Fruit fly (Drosophila melanogaster) whole organism, embryonic: ENCODE data around the gene WDR79.
A peak's percentile ranks its signal among the peaks of the same experiment; 100 is the strongest.

ENCODE experiments used
- Blimp-1 ChIP-seq: fragments of 200-800 bp; sonication (Bioruptor generic); optimal IDR thresholded peaks from 3 replicates; lab custom pipeline; 2018; ENCODE audit warnings: missing biosample characterization, missing genetic modification characterization, mild to moderate bottlenecking, moderate library complexity, missing genetic modification reagents
- CG10366 ChIP-seq: fragments of 200-800 bp; sonication (Bioruptor generic); IDR thresholded peaks from 2 replicates; pipeline ENCODE4 v1.3.6; 2022; ENCODE audit warnings: missing biosample characterization, missing genetic modification characterization
- CG10543 ChIP-seq: fragments of 200-800 bp; sonication (Bioruptor generic); optimal IDR thresholded peaks from 3 replicates; lab custom pipeline; 2017; ENCODE audit warnings: missing biosample characterization, mild to moderate bottlenecking, missing genetic modification characterization, moderate library complexity
- CG11093 ChIP-seq: fragments of 200-800 bp; sonication (Bioruptor generic); IDR thresholded peaks from 3 replicates; pipeline ENCODE4 v1.3.6; 2022; ENCODE audit warnings: missing biosample characterization, missing genetic modification characterization
- CG11723 ChIP-seq: fragments of 200-800 bp; sonication (Bioruptor generic); optimal IDR thresholded peaks from 2 replicates; lab custom pipeline; 2017; ENCODE audit warnings: missing biosample characterization, mild to moderate bottlenecking, missing genetic modification characterization
- CG12104 ChIP-seq: fragments of 200-800 bp; sonication (Bioruptor generic); optimal IDR thresholded peaks from 3 replicates; lab custom pipeline; 2016; ENCODE audit warnings: missing biosample characterization, missing genetic modification characterization
- CG15011 ChIP-seq: fragments of 200-800 bp; sonication (Bioruptor generic); optimal IDR thresholded peaks from 3 replicates; lab custom pipeline; 2018; ENCODE audit warnings: missing biosample characterization, mild to moderate bottlenecking, missing genetic modification characterization
- CG17328 ChIP-seq: fragments of 200-800 bp; sonication (Bioruptor generic); IDR thresholded peaks from 2 replicates; pipeline ENCODE4 v1.3.6; 2022; ENCODE audit warnings: missing biosample characterization, missing genetic modification characterization
- CG17385 ChIP-seq: fragments of 200-800 bp; sonication (Bioruptor generic); optimal IDR thresholded peaks from 3 replicates; lab custom pipeline; 2018; ENCODE audit warnings: missing biosample characterization, mild to moderate bottlenecking, missing genetic modification characterization
- CG1792 ChIP-seq: fragments of 200-800 bp; sonication (Bioruptor generic); optimal IDR thresholded peaks from 2 replicates; lab custom pipeline; 2016; ENCODE audit warnings: missing biosample characterization, missing genetic modification characterization
- CG3847 ChIP-seq: fragments of 200-800 bp; sonication (Bioruptor generic); IDR thresholded peaks from 2 replicates; pipeline ENCODE4 v1.3.6; 2022; ENCODE audit warnings: missing biosample characterization, missing genetic modification characterization
- CG3995 ChIP-seq: fragments of 200-800 bp; sonication (Bioruptor generic); optimal IDR thresholded peaks from 3 replicates; lab custom pipeline; 2016; ENCODE audit warnings: missing biosample characterization, missing genetic modification characterization
- CG4282 ChIP-seq: fragments of 200-800 bp; sonication (Bioruptor generic); optimal IDR thresholded peaks from 2 replicates; lab custom pipeline; 2016; ENCODE audit warnings: missing biosample characterization, missing genetic modification characterization
- CG43689 ChIP-seq: fragments of 200-800 bp; sonication (Bioruptor generic); IDR thresholded peaks from 2 replicates; pipeline ENCODE4 v1.3.6; 2022; ENCODE audit warnings: missing biosample characterization, missing genetic modification characterization
- CG5180 ChIP-seq: fragments of 200-800 bp; sonication (Bioruptor generic); optimal IDR thresholded peaks from 3 replicates; lab custom pipeline; 2017; ENCODE audit warnings: missing biosample characterization, missing genetic modification characterization, mild to moderate bottlenecking, moderate library complexity, missing genetic modification reagents
- CG6254 ChIP-seq: fragments of 200-800 bp; sonication (Bioruptor generic); optimal IDR thresholded peaks from 3 replicates; lab custom pipeline; 2017; ENCODE audit warnings: mild to moderate bottlenecking, missing biosample characterization, missing genetic modification reagents, missing genetic modification characterization
- CG7357 ChIP-seq: fragments of 200-800 bp; sonication (Bioruptor generic); IDR thresholded peaks from 3 replicates; pipeline ENCODE4 v1.3.6; 2022; ENCODE audit warnings: missing biosample characterization, missing genetic modification characterization
- CG8765 ChIP-seq: fragments of 200-800 bp; sonication (Bioruptor generic); IDR thresholded peaks from 2 replicates; pipeline ENCODE4 v1.3.6; 2022; ENCODE audit warnings: missing biosample characterization, missing genetic modification characterization
- D ChIP-seq, 2 experiments: fragments of 200-800 bp in 1 of 2; fragments of >200 bp in 1 of 2; sonication (Bioruptor generic) in 1 of 2; optimal IDR thresholded peaks; 2 replicates in 1 of 2; 3 replicates in 1 of 2; lab custom pipeline; 2017; ENCODE audit warnings: mild to moderate bottlenecking in 1 of 2, missing biosample characterization in 1 of 2, missing genetic modification characterization in 1 of 2, missing genetic modification reagents in 1 of 2
- Deaf1 ChIP-seq: fragments of 200-800 bp; optimal IDR thresholded peaks from 3 replicates; lab custom pipeline; 2019; ENCODE audit warnings: missing biosample characterization, mild to moderate bottlenecking, missing genetic modification characterization, moderate library complexity
- Dll ChIP-seq: fragments of 200-800 bp; sonication (Bioruptor generic); IDR thresholded peaks from 4 replicates; pipeline ENCODE4 v1.3.6; 2022; ENCODE audit warnings: missing biosample characterization, missing genetic modification characterization; ENCODE audit not compliant: partially characterized antibody
- ERR ChIP-seq: fragments of 200-800 bp; sonication (Bioruptor generic); optimal IDR thresholded peaks from 2 replicates; lab custom pipeline; 2016; ENCODE audit warnings: missing biosample characterization, missing genetic modification characterization
- Elba2 ChIP-seq: fragments of 200-800 bp; sonication (Bioruptor generic); optimal IDR thresholded peaks from 3 replicates; lab custom pipeline; 2016; ENCODE audit warnings: missing biosample characterization, missing genetic modification characterization
- Kr ChIP-seq: fragments of 200-800 bp; sonication (Bioruptor generic); optimal IDR thresholded peaks from 2 replicates; lab custom pipeline; 2017; ENCODE audit warnings: missing biosample characterization, mild to moderate bottlenecking, missing genetic modification characterization
- Max ChIP-seq: fragments of 200-800 bp; sonication (Bioruptor generic); optimal IDR thresholded peaks from 2 replicates; lab custom pipeline; 2016; ENCODE audit warnings: missing biosample characterization, mild to moderate bottlenecking, missing genetic modification characterization
- NC2β ChIP-seq: fragments of 200-800 bp; sonication (Bioruptor generic); optimal IDR thresholded peaks from 2 replicates; lab custom pipeline; 2016; ENCODE audit warnings: missing biosample characterization, missing genetic modification characterization
- Stat92E ChIP-seq, 3 experiments: fragments of >200 bp in 2 of 3; fragments of 200-800 bp in 1 of 3; sonication (Bioruptor generic) in 1 of 3; optimal IDR thresholded peaks; 2 replicates each; lab custom pipeline; 2017 to 2019; ENCODE audit warnings: missing biosample characterization in 3 of 3, missing genetic modification characterization in 3 of 3, mild to moderate bottlenecking in 1 of 3, moderate library complexity in 1 of 3
- Tbp ChIP-seq: fragments of >200 bp; optimal IDR thresholded peaks from 2 replicates; lab custom pipeline; 2018; ENCODE audit warnings: missing biosample characterization, missing genetic modification characterization
- ab ChIP-seq: fragments of 200-800 bp; sonication (Bioruptor generic); optimal IDR thresholded peaks from 2 replicates; lab custom pipeline; 2016; ENCODE audit warnings: missing biosample characterization, missing genetic modification characterization
- abd-A ChIP-seq: fragments of 200-800 bp; sonication (Bioruptor generic); optimal IDR thresholded peaks from 3 replicates; lab custom pipeline; 2019; ENCODE audit warnings: missing biosample characterization, mild to moderate bottlenecking, missing genetic modification characterization, moderate library complexity
- bbx ChIP-seq: fragments of 200-800 bp; sonication (Bioruptor generic); IDR thresholded peaks from 2 replicates; pipeline ENCODE4 v1.3.6; 2022; ENCODE audit warnings: missing biosample characterization, missing genetic modification characterization; ENCODE audit not compliant: partially characterized antibody
- croc ChIP-seq: fragments of 200-800 bp; sonication (Bioruptor generic); conservative IDR thresholded peaks from 3 replicates; pipeline ENCODE4 v1.3.6; 2022; ENCODE audit warnings: missing biosample characterization, missing genetic modification characterization
- crp ChIP-seq, 2 experiments: fragments of 200-800 bp; sonication (Bioruptor generic); optimal IDR thresholded peaks; 2 replicates in 1 of 2; 3 replicates in 1 of 2; lab custom pipeline; 2017; ENCODE audit warnings: missing biosample characterization in 2 of 2, missing genetic modification characterization in 2 of 2, mild to moderate bottlenecking in 1 of 2, moderate library complexity in 1 of 2
- da ChIP-seq: fragments of 200-800 bp; sonication (Bioruptor generic); optimal IDR thresholded peaks from 2 replicates; lab custom pipeline; 2016; ENCODE audit warnings: missing biosample characterization, missing genetic modification characterization
- dmrt11E ChIP-seq: fragments of 200-800 bp; sonication (Bioruptor generic); optimal IDR thresholded peaks from 3 replicates; lab custom pipeline; 2018; ENCODE audit warnings: missing biosample characterization, mild to moderate bottlenecking, missing genetic modification characterization, moderate library complexity
- fd96Cb ChIP-seq: fragments of 200-800 bp; sonication (Bioruptor generic); optimal IDR thresholded peaks from 2 replicates; lab custom pipeline; 2018; ENCODE audit warnings: missing biosample characterization, mild to moderate bottlenecking, missing genetic modification characterization, moderate library complexity
- ftz-f1 ChIP-seq: fragments of 200-800 bp; sonication (Bioruptor generic); optimal IDR thresholded peaks from 2 replicates; lab custom pipeline; 2016; ENCODE audit warnings: missing biosample characterization, missing genetic modification characterization
- gcm ChIP-seq: fragments of 200-800 bp; sonication (Bioruptor generic); optimal IDR thresholded peaks from 2 replicates; lab custom pipeline; 2019; ENCODE audit warnings: missing biosample characterization, mild to moderate bottlenecking, missing genetic modification characterization, moderate library complexity
- gsb-n ChIP-seq: fragments of 200-800 bp; sonication (Bioruptor generic); optimal IDR thresholded peaks from 3 replicates; lab custom pipeline; 2018; ENCODE audit warnings: missing biosample characterization, mild to moderate bottlenecking, missing genetic modification characterization
- hbn ChIP-seq: fragments of 200-800 bp; sonication (Bioruptor generic); IDR thresholded peaks from 2 replicates; pipeline ENCODE4 v1.3.6; 2022; ENCODE audit warnings: missing biosample characterization, missing genetic modification characterization; ENCODE audit not compliant: partially characterized antibody
- schlank ChIP-seq: fragments of 200-800 bp; sonication (Bioruptor generic); optimal IDR thresholded peaks from 2 replicates; lab custom pipeline; 2018; ENCODE audit warnings: missing biosample characterization, mild to moderate bottlenecking, missing genetic modification characterization
- sisA ChIP-seq: fragments of 200-800 bp; sonication (Bioruptor generic); IDR thresholded peaks from 2 replicates; pipeline ENCODE4 v1.3.6; 2022; ENCODE audit warnings: missing biosample characterization, missing genetic modification characterization
- stc ChIP-seq: fragments of 200-800 bp; sonication (Bioruptor generic); IDR thresholded peaks from 2 replicates; pipeline ENCODE4 v1.3.6; 2022; ENCODE audit warnings: missing biosample characterization, missing genetic modification characterization
- tgo ChIP-seq: fragments of 200-800 bp; sonication (Bioruptor generic); IDR thresholded peaks from 3 replicates; pipeline ENCODE4 v1.3.6; 2022; ENCODE audit warnings: missing biosample characterization, missing genetic modification characterization
- toy ChIP-seq: fragments of 200-800 bp; sonication (Bioruptor generic); IDR thresholded peaks from 2 replicates; pipeline ENCODE4 v1.3.6; 2022; ENCODE audit warnings: missing biosample characterization, missing genetic modification characterization
- tup ChIP-seq: fragments of 200-800 bp; sonication (Bioruptor generic); optimal IDR thresholded peaks from 2 replicates; lab custom pipeline; 2016; ENCODE audit warnings: missing biosample characterization, mild to moderate bottlenecking, missing genetic modification characterization, moderate library complexity
- twi ChIP-seq: fragments of 200-800 bp; optimal IDR thresholded peaks from 2 replicates; lab custom pipeline; 2019; ENCODE audit warnings: missing biosample characterization, mild to moderate bottlenecking, missing genetic modification characterization, moderate library complexity
- usp ChIP-seq: fragments of >200 bp; optimal IDR thresholded peaks from 2 replicates; lab custom pipeline; 2017; ENCODE audit warnings: missing biosample characterization, missing genetic modification characterization
- zfh2 ChIP-seq: fragments of 200-800 bp; sonication (Bioruptor generic); optimal IDR thresholded peaks from 2 replicates; lab custom pipeline; 2016; ENCODE audit warnings: missing biosample characterization, missing genetic modification characterization

The WDR79 gene

dm6 chr2L:6078757-6079351 lies 48.7 kb downstream of the WDR79 start (continued):
- no peak for TF ChIP-seq CG7357 (GFP tag; lab: Robert Waterston, UW)
- peak; percentile 100 for TF ChIP-seq twi (tag; lab: Kevin White, UChicago)
- no peak for TF ChIP-seq CG43689 (GFP tag; lab: Robert Waterston, UW)
- no peak for TF ChIP-seq schlank (tag; lab: Kevin White, UChicago)
- TF ChIP-seq CG3995 (GFP tag; lab: Kevin White, UChicago), result no peak
- TF ChIP-seq tgo (GFP tag; lab: Robert Waterston, UW), result no peak
- TF ChIP-seq dmrt11E (tag; lab: Kevin White, UChicago), result no peak
- TF ChIP-seq CG3847 (GFP tag; lab: Robert Waterston, UW), result no peak
- no peak for TF ChIP-seq CG10366 (GFP tag; lab: Robert Waterston, UW)
- peak; percentile 15 for TF ChIP-seq CG10543 (GFP tag; lab: Kevin White, UChicago)
- no peak for TF ChIP-seq fd96Cb (tag; lab: Kevin White, UChicago)
- TF ChIP-seq zfh2, result no peak
- TF ChIP-seq Tbp (GFP tag; lab: Kevin White, UChicago), result peak; percentile 57
- TF ChIP-seq gcm (GFP tag; lab: Kevin White, UChicago), result peak; percentile 94
- peak; percentile 79 for TF ChIP-seq Blimp-1 (GFP tag; lab: Kevin White, UChicago)
- TF ChIP-seq CG12104 (GFP tag; lab: Kevin White, UChicago), result no peak
- no peak for TF ChIP-seq sisA (GFP tag; lab: Robert Waterston, UW)
- peak; percentile 50 for TF ChIP-seq D (optimal IDR thresholded peaks at IDR 0.05; lab: Kevin White, UChicago)
- peak; percentile 11 for TF ChIP-seq D (GFP tag; optimal IDR thresholded peaks at IDR 0.05; lab: Kevin White, UChicago)
- no peak for TF ChIP-seq CG11093 (GFP tag; lab: Robert Waterston, UW)
- TF ChIP-seq CG1792, result no peak
- TF ChIP-seq Elba2 (GFP tag; lab: Kevin White, UChicago), result peak; percentile 73
- TF ChIP-seq croc (GFP tag; lab: Robert Waterston, UW), result no peak
- TF ChIP-seq Stat92E (GFP tag; optimal IDR thresholded peaks at IDR 0.05; lab: Kevin White, UChicago), result peak in 1 of 3 experiments; percentile 47
- TF ChIP-seq toy (GFP tag; lab: Robert Waterston, UW), result no peak
- peak in 1 of 2 experiments; percentile 23 for TF ChIP-seq crp (GFP tag; optimal IDR thresholded peaks at IDR 0.05; lab: Kevin White, UChicago)
- no peak for TF ChIP-seq stc (GFP tag; lab: Robert Waterston, UW)
- no peak for TF ChIP-seq NC2β
- peak; percentile 14 for TF ChIP-seq gsb-n (tag; lab: Kevin White, UChicago)
- TF ChIP-seq ftz-f1 (GFP tag; lab: Kevin White, UChicago), result no peak
- TF ChIP-seq CG11723, result peak; percentile 20
- TF ChIP-seq bbx, result no peak
- no peak for TF ChIP-seq tup
- TF ChIP-seq usp, result peak; percentile 34
- peak; percentile 92 for TF ChIP-seq da (GFP tag; lab: Kevin White, UChicago)
- peak; percentile 78 for TF ChIP-seq Kr (GFP tag; lab: Kevin White, UChicago)
- TF ChIP-seq Dll (GFP tag; lab: Robert Waterston, UW), result 0 out of 4 replicates have a peak, but pooled peaks have one; percentile 27
- TF ChIP-seq CG17328 (GFP tag; lab: Robert Waterston, UW), result no peak
- no peak for TF ChIP-seq CG6254 (GFP tag; lab: Kevin White, UChicago)
- TF ChIP-seq CG4282, result no peak
- TF ChIP-seq CG5180 (GFP tag; lab: Kevin White, UChicago), result peak; percentile 2
- TF ChIP-seq abd-A (tag; lab: Kevin White, UChicago), result peak; percentile 55
- peak; percentile 79 for TF ChIP-seq CG17385 (GFP tag; lab: Kevin White, UChicago)
- no peak for TF ChIP-seq CG15011 (GFP tag; lab: Kevin White, UChicago)
- TF ChIP-seq ERR (GFP tag; lab: Kevin White, UChicago), result no peak
- TF ChIP-seq ab (GFP tag; lab: Kevin White, UChicago), result no peak
- TF ChIP-seq Deaf1 (tag; lab: Kevin White, UChicago), result peak; percentile 53
- peak; percentile 39; the same call in 1 of the 2 replicates for TF ChIP-seq CG8765 (GFP tag; lab: Robert Waterston, UW)
- TF ChIP-seq hbn (GFP tag; lab: Robert Waterston, UW), result no peak
- peak; percentile 84 for TF ChIP-seq Max
